Worm (Caenorhabditis elegans): ENCODE measurements around the gene E02C12.8.

E02C12.8 gene

DNA sequence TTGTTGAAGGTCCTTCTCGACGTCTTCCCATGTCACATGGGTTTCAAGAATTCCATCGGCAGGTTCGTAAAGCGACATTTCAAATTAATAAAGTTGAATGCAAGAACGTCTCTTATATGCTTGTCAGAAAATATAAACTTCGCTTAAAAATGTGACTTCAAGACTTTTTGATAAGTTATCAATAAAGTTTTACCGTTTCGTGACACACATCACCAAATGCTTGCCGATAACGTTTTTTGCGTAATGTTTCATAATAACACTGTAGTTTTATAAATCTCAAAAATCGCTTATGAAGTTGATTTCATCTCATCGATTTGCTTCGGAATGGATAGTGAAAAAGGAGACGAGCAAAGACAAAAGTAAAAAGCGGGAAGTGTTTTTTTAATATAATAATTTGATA is at the start of gene E02C12.8:
Gene E02C12.8, minus strand, starts transcription at position 141 of the 400 bp plus-strand sequence.
- no peak for TF ChIP-seq ztf-4 (tag; optimal IDR thresholded peaks at IDR 0.05)
- TF ChIP-seq pqm-1 (tag; optimal IDR thresholded peaks at IDR 0.05) = peak; percentile 75
- TF ChIP-seq tbx-2 (tag; optimal IDR thresholded peaks at IDR 0.05) = no peak
- peak; percentile 85 for TF ChIP-seq elt-2 (tag; optimal IDR thresholded peaks at IDR 0.05)

DNA sequence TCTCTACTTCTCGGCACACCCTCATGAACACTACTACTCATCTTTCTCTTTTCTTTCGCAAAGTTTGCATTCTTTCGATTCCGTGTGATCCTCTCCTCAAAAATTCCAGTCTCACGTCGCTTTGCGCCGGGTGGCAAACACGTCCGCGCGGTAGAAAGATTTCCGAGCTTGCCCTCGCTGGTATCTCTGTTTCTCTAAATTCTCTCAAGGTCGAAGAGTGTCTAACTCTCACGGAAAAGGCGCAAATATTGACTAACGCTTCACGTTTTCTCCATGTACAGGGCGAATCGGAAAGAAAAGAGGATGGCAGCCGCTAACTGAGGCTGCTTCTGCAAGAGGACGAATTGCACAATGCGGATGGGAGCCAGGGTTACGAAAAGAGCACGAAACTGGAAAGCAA is 49.3 kb upstream of the E02C12.8 start:
- TF ChIP-seq nfya-1 (tag; optimal IDR thresholded peaks at IDR 0.05; ENCODE audit: insufficient read depth) (peak; percentile 15), pha-4 (tag; optimal IDR thresholded peaks at IDR 0.05) (peak; percentile 30), elt-1 (tag; optimal IDR thresholded peaks at IDR 0.05) (no peak), nhr-25 (tag; optimal IDR thresholded peaks at IDR 0.05) (peak; percentile 40), hmg-11 (tag; optimal IDR thresholded peaks at IDR 0.05) (peak; percentile 54)

DNA sequence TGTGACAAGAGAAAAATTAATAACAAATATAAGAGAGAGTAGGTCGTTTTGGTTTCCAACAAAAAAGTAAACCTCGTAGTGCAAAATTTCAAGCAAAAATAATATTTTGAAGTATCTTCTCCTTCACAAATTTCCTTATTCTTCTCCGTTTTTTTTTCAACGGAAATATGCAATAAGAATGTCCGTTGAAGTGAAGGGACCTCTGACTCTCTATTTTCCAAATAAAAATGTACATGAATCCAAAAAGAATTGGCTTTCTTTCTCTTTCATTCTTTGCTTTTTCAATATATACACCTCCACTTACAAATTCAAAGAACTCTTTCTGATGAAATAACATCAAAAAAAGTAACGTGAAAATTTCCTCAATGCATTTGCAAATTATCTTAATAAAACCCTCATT is 43.2 kb upstream of the E02C12.8 start, which contains the start of gene F36D4.1:
Gene F36D4.1, plus strand, starts transcription at position 301 of the 400 bp plus-strand sequence.
- TF ChIP-seq aly-2 (tag; optimal IDR thresholded peaks at IDR 0.05) (no peak), unc-39 (tag; optimal IDR thresholded peaks at IDR 0.05) (no peak), tbx-2 (tag; optimal IDR thresholded peaks at IDR 0.05) (no peak), mdl-1 (tag; optimal IDR thresholded peaks at IDR 0.05) (no peak), pha-4 (tag; optimal IDR thresholded peaks at IDR 0.05) (no peak), ama-1 (optimal IDR thresholded peaks at IDR 0.05) (no peak), ceh-82 (tag; optimal IDR thresholded peaks at IDR 0.05) (no peak), daf-12 (tag; optimal IDR thresholded peaks at IDR 0.05) (no peak), ztf-11 (tag; optimal IDR thresholded peaks at IDR 0.05) (no peak), elt-1 (tag; optimal IDR thresholded peaks at IDR 0.05) (no peak), eor-1 (tag; optimal IDR thresholded peaks at IDR 0.05) (no peak), ceh-16 (tag; optimal IDR thresholded peaks at IDR 0.05) (no peak), nhr-11 (tag; optimal IDR thresholded peaks at IDR 0.05) (no peak), lin-39 (tag; optimal IDR thresholded peaks at IDR 0.05) (no peak), hmg-11 (tag; optimal IDR thresholded peaks at IDR 0.05) (no peak), elt-3 (tag; optimal IDR thresholded peaks at IDR 0.05) (no peak), nfya-1 (tag; optimal IDR thresholded peaks at IDR 0.05; ENCODE audit: insufficient read depth) (no peak)

DNA sequence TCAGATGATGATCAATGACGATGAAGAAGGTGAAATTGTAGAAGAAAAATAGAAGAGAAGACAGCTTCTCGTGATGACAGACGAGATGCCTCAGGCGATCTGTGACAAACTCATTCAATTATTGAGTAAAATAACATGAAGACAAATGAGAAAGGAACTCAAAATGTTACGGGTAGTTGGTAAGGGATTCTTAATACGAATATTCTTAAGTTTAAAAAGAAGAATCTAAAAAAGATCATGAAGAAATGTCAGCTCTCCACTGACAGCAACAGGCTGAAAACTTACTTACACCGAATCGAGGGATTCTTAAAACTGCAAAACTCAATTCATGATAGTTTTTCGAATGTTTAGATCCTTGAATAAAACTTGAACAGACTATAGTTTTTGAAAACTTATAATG is 41.1 kb upstream of the E02C12.8 start, which contains the start of gene F36D4.4:
Gene F36D4.4, minus strand, starts transcription at position 101 of the 400 bp plus-strand sequence.
- TF ChIP-seq snpc-4 (tag; optimal IDR thresholded peaks at IDR 0.05) (no peak), ceh-28 (tag; optimal IDR thresholded peaks at IDR 0.05) (no peak), mdl-1 (tag; optimal IDR thresholded peaks at IDR 0.05) (no peak), ZK546.5 (tag; optimal IDR thresholded peaks at IDR 0.05) (no peak), tbx-2 (tag; optimal IDR thresholded peaks at IDR 0.05) (no peak), nhr-25 (tag; optimal IDR thresholded peaks at IDR 0.05) (no peak), ztf-11 (tag; optimal IDR thresholded peaks at IDR 0.05) (no peak), nhr-12 (tag; optimal IDR thresholded peaks at IDR 0.05) (no peak), jun-1 (tag; optimal IDR thresholded peaks at IDR 0.05) (no peak), fkh-2 (tag; optimal IDR thresholded peaks at IDR 0.05) (no peak), lin-39 (tag; optimal IDR thresholded peaks at IDR 0.05) (no peak), nhr-23 (tag; optimal IDR thresholded peaks at IDR 0.05) (no peak), unc-39 (tag; optimal IDR thresholded peaks at IDR 0.05) (no peak), zag-1 (tag; optimal IDR thresholded peaks at IDR 0.05) (no peak), elt-2 (tag; optimal IDR thresholded peaks at IDR 0.05) (no peak), ztf-4 (tag; optimal IDR thresholded peaks at IDR 0.05) (no peak), ama-1 (optimal IDR thresholded peaks at IDR 0.05) (no peak), elt-3 (tag; optimal IDR thresholded peaks at IDR 0.05) (no peak)

DNA sequence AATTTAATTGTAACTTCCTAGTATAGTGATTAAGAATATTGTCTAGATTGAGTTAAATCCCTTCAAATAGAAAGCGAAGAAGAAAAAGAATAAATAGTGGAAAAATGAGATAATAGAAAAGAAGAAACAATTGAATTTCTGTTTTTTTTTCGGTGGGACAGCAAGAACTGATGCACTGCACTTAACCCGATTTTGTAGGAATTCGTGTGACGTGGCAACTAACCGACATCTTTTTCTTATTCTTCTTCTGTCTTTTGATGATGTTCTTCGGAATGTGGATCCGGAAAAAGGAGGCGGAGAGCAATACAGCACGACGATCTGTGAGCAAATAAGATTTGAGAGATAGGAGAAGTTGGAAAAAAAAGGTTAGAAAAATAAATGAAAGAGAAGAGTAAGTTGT is 35.5 kb upstream of the E02C12.8 start:
- TF ChIP-seq fkh-10 (GFP tag; optimal IDR thresholded peaks at IDR 0.05) = peak; percentile 42
- no peak for TF ChIP-seq egl-27 (tag; optimal IDR thresholded peaks at IDR 0.05)

DNA sequence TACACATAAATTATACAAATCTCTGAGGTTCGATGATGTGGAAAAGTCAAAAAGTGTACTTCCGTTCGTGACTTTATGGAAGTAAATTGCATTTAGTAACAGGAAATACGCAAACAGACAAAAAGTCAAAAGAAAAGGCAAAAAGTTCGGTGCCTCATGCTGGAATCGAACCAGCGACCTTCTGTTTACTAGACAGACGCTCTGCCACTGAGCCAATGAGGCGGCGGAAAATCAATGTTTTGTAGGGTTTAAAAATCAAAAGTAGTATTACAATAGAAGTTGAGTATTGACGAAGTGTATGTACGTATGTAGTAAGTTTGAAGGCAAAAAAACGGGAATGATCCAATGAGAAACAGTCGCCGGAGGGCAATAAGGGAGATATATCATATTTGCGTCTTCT is 33.5 kb upstream of the E02C12.8 start:
- peak; percentile 8 for TF ChIP-seq nfya-1 (tag; optimal IDR thresholded peaks at IDR 0.05; ENCODE audit: insufficient read depth)
- peak; percentile 61 for TF ChIP-seq pha-4 (tag; optimal IDR thresholded peaks at IDR 0.05)
- no peak for TF ChIP-seq zag-1 (tag; optimal IDR thresholded peaks at IDR 0.05)
- TF ChIP-seq elt-1 (tag; optimal IDR thresholded peaks at IDR 0.05) = no peak
- no peak for TF ChIP-seq fos-1 (tag; optimal IDR thresholded peaks at IDR 0.05)
- no peak for TF ChIP-seq nhr-11 (tag; optimal IDR thresholded peaks at IDR 0.05)
- TF ChIP-seq elt-3 (tag; optimal IDR thresholded peaks at IDR 0.05) = no peak
- TF ChIP-seq fkh-10 (GFP tag; optimal IDR thresholded peaks at IDR 0.05) = no peak
- TF ChIP-seq mml-1 (tag; optimal IDR thresholded peaks at IDR 0.05) = no peak
- peak; percentile 55 for TF ChIP-seq pqm-1 (tag; optimal IDR thresholded peaks at IDR 0.05)
- no peak for TF ChIP-seq lin-39 (tag; optimal IDR thresholded peaks at IDR 0.05)
- TF ChIP-seq sea-2 (GFP tag; optimal IDR thresholded peaks at IDR 0.05) = no peak
